Worm (Caenorhabditis elegans) whole organism, L3 larva: ENCODE results near the gene T12B5.15.

ENCODE experiments used
- aly-2 ChIP-seq: fragments of 150-350 bp; optimal IDR thresholded peaks from 2 replicates; lab custom pipeline; 2014; ENCODE audit warnings: missing biosample characterization, missing genetic modification characterization
- elt-1 ChIP-seq: fragments of 150-350 bp; optimal IDR thresholded peaks from 2 replicates; lab custom pipeline; 2014; ENCODE audit warnings: missing biosample characterization, missing genetic modification characterization
- fos-1 ChIP-seq: fragments of 150-350 bp; optimal IDR thresholded peaks from 2 replicates; lab custom pipeline; 2014; ENCODE audit warnings: missing biosample characterization, missing genetic modification characterization
- jun-1 ChIP-seq: fragments of 150-350 bp; optimal IDR thresholded peaks from 2 replicates; lab custom pipeline; 2014; ENCODE audit warnings: missing biosample characterization, missing genetic modification reagents, missing genetic modification characterization
- nhr-12 ChIP-seq: fragments of 150-350 bp; optimal IDR thresholded peaks from 2 replicates; lab custom pipeline; 2014; ENCODE audit warnings: missing biosample characterization, missing genetic modification characterization
- snpc-4 ChIP-seq: fragments of 150-350 bp; optimal IDR thresholded peaks from 2 replicates; lab custom pipeline; 2014; ENCODE audit warnings: missing biosample characterization, missing genetic modification characterization
- unc-62 ChIP-seq: fragments of 150-350 bp; sonication (generic microtip); optimal IDR thresholded peaks from 4 replicates; lab custom pipeline; 2014; ENCODE audit warnings: missing biosample characterization, missing genetic modification reagents, missing genetic modification characterization

DNA sequence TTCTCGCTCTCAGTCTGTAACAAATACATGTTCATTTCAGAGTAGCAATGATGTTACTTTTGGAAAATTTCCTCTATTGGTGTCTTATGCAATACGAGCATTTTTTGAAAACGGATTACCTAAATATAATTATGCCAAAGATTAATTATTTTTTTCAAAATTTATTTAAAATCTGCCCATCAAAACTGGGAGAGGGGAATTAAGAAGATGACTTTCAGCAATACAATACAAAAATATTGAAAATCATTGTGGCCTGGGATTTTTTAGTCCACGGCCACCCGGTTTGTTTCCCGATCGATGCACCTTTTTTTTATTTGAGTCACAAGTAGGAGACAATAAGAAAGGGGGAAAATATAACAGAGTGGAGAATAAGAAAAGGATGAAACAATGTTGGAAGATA is 16.5 kb downstream of the T12B5.15 start, which contains the start of gene fbxa-56:
- TF ChIP-seq aly-2 (tag; lab: Kevin White, UChicago) (no peak), jun-1 (tag; lab: Kevin White, UChicago) (no peak), unc-62 (GFP tag; lab: Kevin White, UChicago) (no peak), fos-1 (tag; lab: Kevin White, UChicago) (no peak), elt-1 (tag; lab: Kevin White, UChicago) (no peak), snpc-4 (tag; lab: Kevin White, UChicago) (no peak), nhr-12 (tag; lab: Kevin White, UChicago) (no peak)
